Fruit fly (Drosophila melanogaster) whole organism, larva: ENCODE results near the gene CG34453.

Source experiments
- noc ChIP-seq: fragments of 200-800 bp; sonication (Bioruptor generic); optimal IDR thresholded peaks from 3 replicates; lab custom pipeline; 2019; ENCODE audit warnings: missing biosample characterization, mild to moderate bottlenecking, missing genetic modification characterization, moderate library complexity

The CG34453 gene

DNA sequence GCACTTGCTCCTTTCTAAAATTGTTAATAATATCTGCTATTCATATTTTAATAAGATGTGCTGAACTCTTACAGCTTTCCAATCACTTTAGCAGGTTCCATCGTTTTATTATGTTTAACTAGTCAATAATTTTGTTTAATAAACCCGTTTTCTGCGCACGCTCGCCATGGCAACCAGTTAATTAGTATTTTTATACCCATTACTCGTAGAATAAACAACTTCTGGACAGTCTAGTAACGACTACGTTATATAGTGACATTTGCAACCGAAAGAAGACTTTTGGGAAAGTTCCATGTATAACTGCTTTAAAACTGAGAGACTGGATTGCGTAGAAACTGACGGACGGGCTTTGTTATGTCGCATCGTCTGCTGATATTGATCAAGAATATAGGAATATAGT, at the start of gene CG34453:
TSS of gene CG34453 (minus strand) at position 101 of the 400 bp plus-strand sequence.
- TF ChIP-seq noc (tag; lab: Kevin White, UChicago): no peak

DNA sequence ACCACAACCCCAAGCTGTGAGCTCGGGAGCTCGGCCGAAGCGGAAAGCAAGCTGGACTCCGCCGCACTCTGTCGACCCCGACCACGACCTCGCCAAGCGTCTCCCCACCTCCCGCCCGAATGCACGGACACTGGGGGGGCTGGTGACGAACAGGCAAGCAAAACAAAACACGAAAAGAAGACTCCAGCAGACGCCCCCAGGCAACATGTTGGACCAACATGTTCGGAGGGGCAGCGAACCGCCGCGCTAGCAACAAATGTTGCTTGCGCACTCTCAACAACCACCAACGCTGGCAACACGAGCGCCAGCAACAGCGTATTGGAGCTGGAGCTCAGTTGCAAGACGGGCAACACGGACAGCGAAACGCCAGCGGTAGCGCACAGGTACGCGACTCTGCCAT, 49.1 kb upstream of the CG34453 start:
- no peak for TF ChIP-seq noc (tag; lab: Kevin White, UChicago)

DNA sequence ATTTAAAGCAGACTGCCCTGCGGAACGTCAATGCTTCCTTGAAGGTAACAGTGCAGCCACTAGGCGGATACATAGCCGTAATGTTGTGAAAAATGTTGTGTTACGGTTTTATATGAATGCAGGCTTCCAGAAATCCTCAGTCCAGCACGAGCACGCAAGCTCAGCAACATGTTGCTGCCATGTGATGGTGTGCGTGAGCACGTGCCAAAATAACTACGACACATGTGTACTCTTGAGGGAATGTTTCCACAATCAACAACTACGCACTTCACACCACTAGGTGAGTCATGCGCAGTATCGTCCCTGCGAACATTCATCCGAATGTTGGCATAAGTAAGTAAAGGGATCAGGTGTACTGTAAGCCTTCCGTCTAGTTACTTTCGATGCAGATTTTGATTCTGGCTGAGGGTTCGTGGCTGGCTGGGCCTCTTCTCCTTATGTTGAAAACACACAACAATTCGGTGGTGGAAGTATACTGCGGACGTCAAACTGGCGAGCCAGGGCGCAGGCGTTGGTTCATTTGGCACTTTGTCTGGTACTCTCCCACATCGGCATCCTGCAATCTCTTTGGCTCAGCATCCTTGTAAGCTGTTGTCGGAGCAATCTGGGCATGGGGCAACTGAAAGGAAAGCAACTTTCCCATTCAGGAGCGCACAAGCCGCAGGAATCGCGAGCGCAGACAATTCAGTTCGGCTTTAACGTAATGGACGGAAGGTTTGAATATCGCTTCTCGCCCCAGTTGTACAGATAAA, 43.8 kb upstream of the CG34453 start, which contains the start of gene RhoGEF3:
TSS of gene RhoGEF3 (plus strand) at position 702 of the 752 bp plus-strand sequence.
- no peak for TF ChIP-seq noc (tag; lab: Kevin White, UChicago)

DNA sequence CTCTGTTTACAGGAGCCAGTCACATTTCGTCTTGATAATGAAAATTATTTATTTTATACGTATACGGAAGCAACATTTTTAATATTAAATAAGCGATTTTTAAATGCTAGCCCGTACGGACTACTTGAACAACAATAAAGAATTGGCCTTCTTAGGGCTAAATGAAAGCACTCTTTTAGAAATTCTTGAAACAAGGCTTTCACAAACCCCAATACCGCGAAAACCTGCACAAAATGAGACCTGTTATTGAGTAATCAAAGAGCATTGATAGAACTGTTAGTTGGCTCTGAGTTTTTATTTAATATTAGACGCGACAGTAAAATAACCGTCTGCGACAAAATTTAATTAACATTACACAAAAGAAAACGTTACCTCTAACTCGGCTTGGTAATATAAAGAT, 41.7 kb upstream of the CG34453 start, which contains the start of gene ttm2:
TSS of gene ttm2 (plus strand) at position 301 of the 400 bp plus-strand sequence.
- no peak for TF ChIP-seq noc (tag; lab: Kevin White, UChicago)

DNA sequence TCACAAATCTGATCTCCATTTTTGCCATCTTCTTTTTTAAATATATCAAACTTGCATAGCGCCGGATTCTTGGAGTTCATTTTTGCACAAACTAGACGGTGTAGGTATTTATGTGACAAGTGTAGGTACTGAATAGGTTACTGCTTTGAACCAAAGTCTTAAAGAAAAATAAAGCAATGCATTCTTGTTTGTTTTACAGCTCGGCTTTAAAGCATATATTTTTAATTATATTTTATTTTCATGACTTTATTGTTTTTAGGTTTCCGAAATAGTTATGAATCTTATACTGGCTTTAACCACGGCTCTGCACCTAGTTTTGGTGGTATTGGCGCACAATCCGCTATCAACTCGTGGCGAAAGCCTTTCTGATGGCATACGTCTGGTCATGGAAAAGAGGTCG, 40.1 kb upstream of the CG34453 start, which contains the start of gene CG32845:
TSS of gene CG32845 (minus strand) at position 101 of the 400 bp plus-strand sequence.
- TF ChIP-seq noc (tag; lab: Kevin White, UChicago): no peak

DNA sequence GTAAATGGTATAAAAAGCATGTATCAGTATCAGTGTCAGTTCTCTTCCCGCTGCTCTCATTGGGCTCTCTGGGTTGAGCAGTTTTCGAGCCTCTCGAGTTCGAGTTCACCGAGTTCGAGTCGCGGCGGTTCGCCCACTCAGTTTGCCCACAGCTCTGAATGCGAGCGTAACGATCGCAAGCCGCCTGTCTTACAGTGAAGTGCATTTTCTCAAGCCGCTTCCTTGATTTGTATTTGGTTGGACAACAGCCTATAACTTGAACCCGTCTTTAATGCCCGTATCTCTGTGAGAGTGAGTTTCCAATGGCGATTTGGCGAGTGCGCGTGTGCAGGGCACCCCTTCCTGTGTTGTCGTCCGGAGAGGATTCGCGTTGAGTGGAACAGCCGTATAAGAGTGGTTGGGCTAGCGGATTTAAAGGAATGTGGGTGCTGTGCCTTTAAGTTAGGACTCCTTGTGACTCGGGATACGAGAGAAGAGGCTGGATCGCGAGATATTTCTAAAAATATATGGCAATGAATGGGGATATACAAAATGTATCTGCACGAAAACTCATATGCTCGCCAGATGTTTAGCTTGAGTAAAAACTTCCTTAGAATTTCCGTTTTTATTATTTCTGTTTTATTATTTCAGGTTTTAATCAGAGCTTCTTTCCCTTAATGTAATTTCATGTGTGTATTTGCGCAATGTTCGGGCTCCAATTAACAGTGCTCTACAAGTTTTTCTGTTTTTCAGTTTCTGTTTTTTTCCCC, 38.5 kb upstream of the CG34453 start:
- TF ChIP-seq noc (tag; lab: Kevin White, UChicago): no peak

DNA sequence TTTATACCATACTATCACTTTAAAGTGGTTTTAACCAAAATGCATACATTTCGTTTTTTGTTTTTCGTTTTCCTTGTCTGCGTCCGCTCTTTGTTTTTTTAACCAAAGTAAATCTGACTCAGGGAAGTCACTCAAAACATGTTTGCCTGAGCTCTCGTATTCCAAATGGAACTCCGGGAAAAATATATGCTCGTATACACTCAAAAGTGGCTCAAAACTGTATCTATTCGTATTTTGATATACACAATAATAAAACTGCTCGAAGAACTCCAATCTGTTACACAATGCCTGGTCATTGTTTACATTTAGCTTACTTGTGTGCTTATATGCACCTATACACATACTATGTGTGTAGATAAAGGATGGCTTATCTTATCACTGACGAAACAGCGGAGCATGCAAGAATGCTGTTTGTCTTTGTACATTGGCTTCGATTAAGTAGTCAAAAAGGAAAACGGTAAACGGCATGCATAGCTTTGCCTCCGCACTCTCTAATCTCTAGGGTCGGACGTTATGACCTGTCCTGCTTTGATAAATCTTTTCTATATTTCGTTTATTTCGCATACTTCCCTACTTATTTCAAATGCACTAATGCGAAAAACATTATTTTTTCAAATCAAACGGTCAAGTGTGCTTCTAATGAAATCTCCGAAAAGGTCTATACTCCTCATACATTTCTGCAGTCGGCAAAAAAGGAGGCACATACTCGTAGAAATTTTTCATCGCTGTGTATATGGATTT, 37.8 kb upstream of the CG34453 start, which contains the start of gene miple2:
TSS of gene miple2 (plus strand) at position 441 of the 741 bp plus-strand sequence.
- peak; percentile 47 for TF ChIP-seq noc (tag; lab: Kevin White, UChicago)

DNA sequence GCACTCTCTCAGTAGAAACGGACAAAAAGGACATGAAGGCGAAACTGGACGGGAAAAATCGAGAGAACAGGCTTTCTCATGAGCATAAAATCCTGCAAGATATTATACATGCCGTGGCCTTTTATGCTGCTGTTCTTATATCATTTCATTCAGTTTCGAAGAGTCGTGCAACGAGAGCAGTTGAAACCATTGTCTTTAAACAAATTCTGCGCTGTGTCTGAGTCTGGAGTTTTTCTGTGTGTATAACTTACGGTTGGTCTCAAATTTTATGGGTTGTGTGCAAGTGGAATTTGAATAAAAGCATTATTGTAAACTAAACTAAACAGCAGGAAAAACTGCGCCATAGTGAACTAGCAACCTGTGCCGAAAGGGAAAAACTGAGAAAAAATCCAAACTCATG, 34.5 kb upstream of the CG34453 start:
- no peak for TF ChIP-seq noc (tag; lab: Kevin White, UChicago)

DNA sequence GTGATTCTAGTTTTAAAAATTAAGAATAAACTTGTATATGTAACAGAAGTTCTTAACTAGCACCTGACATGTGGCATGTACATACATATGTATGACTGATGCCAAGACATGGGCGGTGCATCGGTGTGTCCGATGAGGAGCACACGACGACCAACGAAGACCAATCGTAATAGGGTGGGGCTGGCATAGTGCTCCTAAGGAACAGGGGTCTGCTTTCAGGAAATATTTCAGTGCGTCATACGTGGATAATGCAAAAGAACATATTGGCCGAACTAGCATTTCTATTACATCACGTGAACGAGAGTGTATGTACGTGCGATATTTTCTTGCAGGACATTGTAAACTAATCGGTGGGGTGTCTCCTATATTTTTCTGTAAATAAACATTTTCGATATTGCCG, 33.9 kb upstream of the CG34453 start, which contains the start of gene miple1:
TSS of gene miple1 (plus strand) at position 217 of the 400 bp plus-strand sequence.
- TF ChIP-seq noc (tag; lab: Kevin White, UChicago): no peak

DNA sequence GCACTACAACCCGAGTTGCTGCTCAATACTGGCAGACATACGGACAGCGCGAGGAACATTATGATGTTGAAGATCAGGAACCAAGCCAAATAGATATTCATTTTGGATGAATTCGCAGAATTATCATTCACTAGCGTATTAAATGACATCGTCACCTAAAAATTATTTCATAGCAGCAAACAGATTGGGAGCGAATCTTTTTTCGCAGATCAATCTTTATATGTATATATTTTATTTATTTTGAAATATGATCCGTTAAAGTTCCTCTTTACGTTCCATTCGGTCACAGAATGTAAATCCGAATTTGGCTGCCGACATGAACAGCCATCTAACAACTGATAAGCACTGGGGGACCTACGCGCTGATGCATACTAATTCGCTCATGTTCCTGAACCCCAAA, 32.7 kb upstream of the CG34453 start, which contains the start of gene CG34263:
TSS of gene CG34263 (minus strand) at position 101 of the 400 bp plus-strand sequence.
- TF ChIP-seq noc (tag; lab: Kevin White, UChicago): no peak

DNA sequence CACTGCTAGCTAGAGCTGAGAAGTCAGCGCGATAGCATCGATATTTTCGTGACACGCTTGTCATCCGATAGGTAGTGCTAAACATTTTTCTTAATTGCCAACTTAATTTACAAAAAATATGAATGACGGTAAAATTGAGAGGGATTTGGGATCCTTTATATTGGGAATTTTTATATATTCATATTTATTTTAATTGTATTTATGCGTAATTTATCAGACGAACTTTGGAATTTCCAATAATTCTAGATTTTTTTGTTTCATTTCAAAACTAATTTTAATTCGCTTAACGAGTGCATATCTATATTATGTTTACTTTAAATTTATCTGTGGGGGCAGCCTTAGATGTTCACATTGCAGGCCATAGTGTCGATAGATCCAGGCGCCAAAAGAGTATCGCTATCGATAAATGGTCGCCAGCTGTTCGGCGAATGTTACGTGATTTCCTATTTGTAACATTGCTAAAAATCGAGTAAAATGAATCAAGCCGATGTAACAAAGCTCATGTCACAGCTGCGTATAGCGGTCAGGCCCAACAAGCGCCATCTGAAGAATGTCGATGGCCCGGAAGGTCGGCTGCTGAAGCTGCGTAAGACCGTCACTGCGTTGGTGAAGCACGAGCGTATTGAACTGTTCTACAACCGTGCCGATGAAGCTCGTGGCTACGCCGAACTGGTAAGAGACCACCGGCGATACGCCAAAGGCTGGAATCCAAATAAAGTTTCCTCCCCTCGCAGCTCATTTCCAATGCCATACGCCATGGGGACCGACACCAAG, 31.4 kb upstream of the CG34453 start, which contains the start of the genes Tudor-SN and mRpL17:
TSS of gene Tudor-SN (minus strand) at position 3 of the 774 bp plus-strand sequence.
TSS of gene mRpL17 (plus strand) at position 402 of the 774 bp plus-strand sequence.
- TF ChIP-seq noc (tag; lab: Kevin White, UChicago): peak; percentile 38

DNA sequence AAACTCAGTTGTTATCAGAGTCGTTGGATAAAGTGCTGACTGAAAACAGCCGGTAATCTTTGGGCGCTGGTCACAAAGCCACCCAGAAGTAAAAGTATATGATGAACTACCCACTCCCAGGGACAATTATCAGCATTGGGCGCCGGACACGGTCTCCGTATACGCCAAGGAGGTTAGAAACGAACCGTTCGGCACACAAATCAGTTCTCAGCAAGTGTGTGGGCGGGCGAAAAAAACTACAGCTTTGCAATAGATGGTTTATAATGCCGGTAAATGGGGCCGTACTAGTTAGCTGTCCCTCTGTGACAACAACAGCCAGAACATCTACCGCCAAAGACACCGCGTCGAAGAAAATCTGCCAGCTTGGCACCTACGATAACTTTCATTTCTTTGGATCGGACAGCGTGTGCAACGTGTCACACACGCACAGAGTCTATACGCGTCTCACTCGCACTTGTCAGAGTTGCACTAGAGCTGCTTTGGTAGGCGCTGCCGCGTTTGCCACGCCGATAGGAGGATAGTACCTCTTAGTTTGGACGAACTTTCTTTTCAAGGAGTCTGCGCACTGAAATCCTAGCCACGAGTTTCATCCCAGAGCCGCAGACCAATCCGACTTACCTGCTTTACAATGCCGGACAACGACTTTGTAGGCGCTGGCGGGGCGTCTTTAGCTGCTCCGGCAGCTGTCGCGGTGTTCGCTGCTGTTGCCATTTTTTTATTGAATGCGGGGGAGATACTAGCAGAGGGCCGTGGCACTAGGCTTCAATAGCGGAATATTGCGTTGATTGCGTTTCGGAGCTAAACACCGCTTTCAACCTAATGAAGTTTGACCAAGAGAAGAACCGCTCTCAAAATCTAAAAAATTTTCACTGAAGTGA, 30.6 kb upstream of the CG34453 start:
- no peak for TF ChIP-seq noc (tag; lab: Kevin White, UChicago)

DNA sequence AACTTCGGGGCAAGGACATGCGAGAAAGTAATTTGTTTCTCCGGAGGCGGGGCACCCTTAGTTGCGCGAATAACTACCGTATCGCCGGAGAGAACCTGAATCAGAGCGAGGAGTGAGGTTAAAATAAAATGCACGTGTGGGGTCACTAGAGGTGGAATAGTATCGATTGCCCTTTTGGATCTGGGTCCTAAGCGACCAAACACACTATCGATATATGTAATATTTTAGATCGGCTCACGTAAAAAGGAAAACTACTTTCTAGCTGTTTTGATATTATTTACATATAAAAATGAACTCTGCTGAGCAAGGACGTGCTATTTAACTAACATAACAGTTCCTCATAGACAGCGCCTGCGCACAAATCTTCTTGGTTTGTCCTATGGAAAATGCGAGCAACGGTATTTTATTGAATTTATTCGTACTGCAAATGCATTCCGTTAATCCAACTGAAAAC, 29.6 kb upstream of the CG34453 start:
- TF ChIP-seq noc (tag; lab: Kevin White, UChicago): no peak
